Fruit fly (Drosophila melanogaster) S2 (cell line): ENCODE measurements around the gene Elba3.

Source experiments
- CG8478 ChIP-seq: fragments of >200 bp; optimal IDR thresholded peaks from 2 replicates; lab custom pipeline; 2018
- CTCF ChIP-seq, 2 experiments: fragments of >200 bp; optimal IDR thresholded peaks; 2 replicates each; lab custom pipeline; 2018

dm6 chr2L:4650752-4651453 is 36.4 kb upstream of the Elba3 start, which contains the start of gene CG3355:
- no peak for TF ChIP-seq CG8478
- TF ChIP-seq CTCF (optimal IDR thresholded peaks at IDR 0.05; lab: Kevin White, UChicago) = no peak
